Fruit fly (Drosophila melanogaster) whole organism, embryonic: ENCODE measurements around the gene CG10638.

Source experiments
- Atf6 ChIP-seq: fragments of 200-800 bp; sonication (Bioruptor generic); IDR thresholded peaks from 2 replicates; pipeline ENCODE4 v1.3.6; 2022; ENCODE audit warnings: missing biosample characterization, missing genetic modification characterization
- Awh ChIP-seq: fragments of 200-800 bp; sonication (Bioruptor generic); IDR thresholded peaks from 2 replicates; pipeline ENCODE4, ENCODE4 v1.3.6; 2022; ENCODE audit warnings: missing biosample characterization, missing genetic modification characterization
- CG10959 ChIP-seq: fragments of 200-800 bp; sonication (Bioruptor generic); IDR thresholded peaks from 2 replicates; pipeline ENCODE4 v1.3.6; 2022; ENCODE audit warnings: missing biosample characterization, missing genetic modification characterization
- CG11696 ChIP-seq: fragments of 200-800 bp; sonication (Bioruptor generic); IDR thresholded peaks from 2 replicates; pipeline ENCODE4 v1.3.6; 2022; ENCODE audit warnings: missing biosample characterization, missing genetic modification characterization
- CG12299 ChIP-seq: fragments of 200-800 bp; sonication (Bioruptor generic); optimal IDR thresholded peaks from 2 replicates; lab custom pipeline; 2018; ENCODE audit warnings: missing biosample characterization, mild to moderate bottlenecking, missing genetic modification characterization
- CG13894 ChIP-seq: fragments of 200-800 bp; sonication (Bioruptor generic); optimal IDR thresholded peaks from 3 replicates; lab custom pipeline; 2018; ENCODE audit warnings: missing biosample characterization, mild to moderate bottlenecking, missing genetic modification characterization, moderate library complexity
- CG14441 ChIP-seq: fragments of 200-800 bp; sonication (Bioruptor generic); IDR thresholded peaks from 2 replicates; pipeline ENCODE4 v1.3.6; 2022; ENCODE audit warnings: missing biosample characterization, missing genetic modification characterization
- CG1832 ChIP-seq: fragments of 200-800 bp; sonication (Bioruptor generic); optimal IDR thresholded peaks from 2 replicates; lab custom pipeline; 2017; ENCODE audit warnings: missing biosample characterization, mild to moderate bottlenecking, missing genetic modification characterization, inconsistent platforms
- CG18476 ChIP-seq: fragments of 200-800 bp; sonication (Bioruptor generic); optimal IDR thresholded peaks from 2 replicates; lab custom pipeline; 2016; ENCODE audit warnings: missing biosample characterization, mild to moderate bottlenecking, missing genetic modification characterization
- CG2120 ChIP-seq: fragments of 200-800 bp; sonication (Bioruptor generic); optimal IDR thresholded peaks from 3 replicates; lab custom pipeline; 2016; ENCODE audit warnings: missing biosample characterization, missing genetic modification characterization
- CG2199 ChIP-seq: fragments of 200-800 bp; sonication (Bioruptor generic); IDR thresholded peaks from 3 replicates; pipeline ENCODE4 v1.3.6; 2022; ENCODE audit warnings: missing biosample characterization, missing genetic modification characterization
- CG30403 ChIP-seq: fragments of 200-800 bp; sonication (Bioruptor generic); optimal IDR thresholded peaks from 3 replicates; lab custom pipeline; 2016; ENCODE audit warnings: missing biosample characterization, missing genetic modification characterization
- CG32767 ChIP-seq: fragments of 200-800 bp; sonication (Bioruptor generic); IDR thresholded peaks from 2 replicates; pipeline ENCODE4 v1.3.6; 2022; ENCODE audit warnings: missing biosample characterization, missing genetic modification characterization
- CG33557 ChIP-seq: fragments of 200-800 bp; sonication (Bioruptor generic); optimal IDR thresholded peaks from 2 replicates; lab custom pipeline; 2019; ENCODE audit warnings: missing biosample characterization, mild to moderate bottlenecking, missing genetic modification characterization, moderate library complexity
- CG4282 ChIP-seq: fragments of 200-800 bp; sonication (Bioruptor generic); optimal IDR thresholded peaks from 2 replicates; lab custom pipeline; 2016; ENCODE audit warnings: missing biosample characterization, missing genetic modification characterization
- CG6272 ChIP-seq: fragments of 200-800 bp; sonication (Bioruptor generic); IDR thresholded peaks from 2 replicates; pipeline ENCODE4 v1.3.6; 2022; ENCODE audit warnings: missing biosample characterization, missing genetic modification characterization
- CG6765 ChIP-seq: fragments of 200-800 bp; sonication (Bioruptor generic); optimal IDR thresholded peaks from 3 replicates; lab custom pipeline; 2017; ENCODE audit warnings: missing biosample characterization, mild to moderate bottlenecking, missing genetic modification characterization
- CG7357 ChIP-seq: fragments of 200-800 bp; sonication (Bioruptor generic); IDR thresholded peaks from 3 replicates; pipeline ENCODE4 v1.3.6; 2022; ENCODE audit warnings: missing biosample characterization, missing genetic modification characterization
- CG7786 ChIP-seq: fragments of 200-800 bp; sonication (Bioruptor generic); optimal IDR thresholded peaks from 2 replicates; lab custom pipeline; 2016; ENCODE audit warnings: missing biosample characterization, missing genetic modification characterization
- CG8089 ChIP-seq: fragments of 200-800 bp; sonication (Bioruptor generic); optimal IDR thresholded peaks from 3 replicates; lab custom pipeline; 2016; ENCODE audit warnings: missing biosample characterization, missing genetic modification characterization
- CG9609 ChIP-seq: fragments of 200-800 bp; sonication (Bioruptor generic); optimal IDR thresholded peaks from 3 replicates; lab custom pipeline; 2016; ENCODE audit warnings: missing biosample characterization, missing genetic modification characterization
- CTCF ChIP-seq: fragments of 200-800 bp; sonication (Bioruptor generic); optimal IDR thresholded peaks from 2 replicates; lab custom pipeline; 2017; ENCODE audit warnings: missing biosample characterization, mild to moderate bottlenecking, missing genetic modification characterization, moderate library complexity
- CkIIα-i1 ChIP-seq: fragments of 200-800 bp; sonication (Bioruptor generic); IDR thresholded peaks from 2 replicates; pipeline ENCODE4 v1.3.6; 2022; ENCODE audit warnings: missing biosample characterization, missing genetic modification characterization
- Dip2 ChIP-seq: fragments of 200-800 bp; sonication (Bioruptor generic); IDR thresholded peaks from 2 replicates; pipeline ENCODE4 v1.3.6; 2022; ENCODE audit warnings: missing biosample characterization, missing genetic modification characterization
- Dip3 ChIP-seq: fragments of 200-800 bp; sonication (Bioruptor generic); optimal IDR thresholded peaks from 3 replicates; lab custom pipeline; 2016; ENCODE audit warnings: missing biosample characterization, missing genetic modification characterization
- E2f2 ChIP-seq: fragments of 200-800 bp; sonication (Bioruptor generic); IDR thresholded peaks from 2 replicates; pipeline ENCODE4 v1.3.6; 2022; ENCODE audit warnings: missing biosample characterization, missing genetic modification characterization
- Fer1 ChIP-seq: fragments of 200-800 bp; sonication (Bioruptor generic); optimal IDR thresholded peaks from 2 replicates; lab custom pipeline; 2017; ENCODE audit warnings: missing biosample characterization, mild to moderate bottlenecking, missing genetic modification characterization
- Mad ChIP-seq: fragments of 200-800 bp; sonication (Bioruptor generic); optimal IDR thresholded peaks from 2 replicates; lab custom pipeline; 2016; ENCODE audit warnings: missing biosample characterization, missing genetic modification characterization
- NfI ChIP-seq: fragments of 200-800 bp; sonication (Bioruptor generic); optimal IDR thresholded peaks from 3 replicates; lab custom pipeline; 2018; ENCODE audit warnings: missing biosample characterization, mild to moderate bottlenecking, missing genetic modification characterization, moderate library complexity
- Oaz ChIP-seq: fragments of 200-800 bp; sonication (Bioruptor generic); IDR thresholded peaks from 2 replicates; pipeline ENCODE4 v1.3.6; 2022; ENCODE audit warnings: missing biosample characterization, missing genetic modification characterization
- Sin3A ChIP-seq: fragments of >200 bp; optimal IDR thresholded peaks from 2 replicates; lab custom pipeline; 2018
- Sry-β ChIP-seq: fragments of 200-800 bp; sonication (Bioruptor generic); optimal IDR thresholded peaks from 2 replicates; lab custom pipeline; 2018; ENCODE audit warnings: missing biosample characterization, mild to moderate bottlenecking, missing genetic modification characterization, moderate library complexity
- ato ChIP-seq: fragments of 200-800 bp; sonication (Bioruptor generic); IDR thresholded peaks from 2 replicates; pipeline ENCODE4 v1.3.6; 2022; ENCODE audit warnings: missing biosample characterization, missing genetic modification characterization; ENCODE audit not compliant: partially characterized antibody
- chif ChIP-seq, 2 experiments: fragments of 200-800 bp; sonication (Bioruptor generic); optimal IDR thresholded peaks; 3 replicates each; lab custom pipeline; 2016; ENCODE audit warnings: missing biosample characterization in 2 of 2, missing genetic modification characterization in 2 of 2
- cwo ChIP-seq: fragments of 200-800 bp; sonication (Bioruptor generic); optimal IDR thresholded peaks from 3 replicates; lab custom pipeline; 2017; ENCODE audit warnings: missing biosample characterization, missing genetic modification characterization, mild to moderate bottlenecking, moderate library complexity, missing genetic modification reagents
- eve ChIP-seq, 2 experiments: fragments of >200 bp; optimal IDR thresholded peaks; 2 replicates each; lab custom pipeline; 2017; ENCODE audit warnings: missing biosample characterization in 2 of 2, missing genetic modification characterization in 2 of 2
- eyg ChIP-seq: fragments of 200-800 bp; sonication (Bioruptor generic); optimal IDR thresholded peaks from 3 replicates; lab custom pipeline; 2016; ENCODE audit warnings: missing biosample characterization, missing genetic modification characterization
- fd3F ChIP-seq: fragments of 200-800 bp; sonication (Bioruptor generic); optimal IDR thresholded peaks from 2 replicates; lab custom pipeline; 2018; ENCODE audit warnings: missing biosample characterization, mild to moderate bottlenecking, missing genetic modification characterization, moderate library complexity
- fd64A ChIP-seq: fragments of 200-800 bp; sonication (Bioruptor generic); optimal IDR thresholded peaks from 3 replicates; lab custom pipeline; 2018; ENCODE audit warnings: missing biosample characterization, mild to moderate bottlenecking, missing genetic modification characterization
- fu2 ChIP-seq: fragments of 200-800 bp; sonication (Bioruptor generic); optimal IDR thresholded peaks from 2 replicates; lab custom pipeline; 2016; ENCODE audit warnings: missing biosample characterization, missing genetic modification characterization
- grau ChIP-seq: fragments of 200-800 bp; optimal IDR thresholded peaks from 3 replicates; lab custom pipeline; 2019; ENCODE audit warnings: missing biosample characterization, mild to moderate bottlenecking, missing genetic modification characterization, moderate library complexity
- grn ChIP-seq: fragments of 200-800 bp; sonication (Bioruptor generic); optimal IDR thresholded peaks from 3 replicates; lab custom pipeline; 2017; ENCODE audit warnings: missing biosample characterization, missing genetic modification characterization
- ham ChIP-seq: fragments of 200-800 bp; sonication (Bioruptor generic); IDR thresholded peaks from 2 replicates; pipeline ENCODE4 v1.3.6; 2022; ENCODE audit warnings: missing biosample characterization, missing genetic modification characterization
- hbn ChIP-seq: fragments of 200-800 bp; sonication (Bioruptor generic); IDR thresholded peaks from 2 replicates; pipeline ENCODE4 v1.3.6; 2022; ENCODE audit warnings: missing biosample characterization, missing genetic modification characterization; ENCODE audit not compliant: partially characterized antibody
- kah ChIP-seq: fragments of 200-800 bp; sonication (Bioruptor generic); optimal IDR thresholded peaks from 2 replicates; lab custom pipeline; 2018; ENCODE audit warnings: missing biosample characterization, mild to moderate bottlenecking, missing genetic modification characterization
- onecut ChIP-seq: fragments of 200-800 bp; sonication (Bioruptor generic); IDR thresholded peaks from 2 replicates; pipeline ENCODE4 v1.3.6; 2022; ENCODE audit warnings: missing biosample characterization, missing genetic modification characterization
- otp ChIP-seq: fragments of 200-800 bp; sonication (Bioruptor generic); IDR thresholded peaks from 3 replicates; pipeline ENCODE4, ENCODE4 v1.3.6; 2022; ENCODE audit warnings: missing biosample characterization, missing genetic modification characterization
- pros ChIP-seq: fragments of 200-800 bp; sonication (Bioruptor generic); optimal IDR thresholded peaks from 3 replicates; lab custom pipeline; 2019; ENCODE audit warnings: missing biosample characterization, mild to moderate bottlenecking, missing genetic modification characterization, moderate library complexity
- slp2 ChIP-seq: fragments of 200-800 bp; sonication (Bioruptor generic); optimal IDR thresholded peaks from 2 replicates; lab custom pipeline; 2016; ENCODE audit warnings: missing biosample characterization, missing genetic modification characterization
- tll ChIP-seq, 2 experiments: fragments of 200-800 bp in 1 of 2; fragments of >200 bp in 1 of 2; sonication (Bioruptor generic) in 1 of 2; optimal IDR thresholded peaks; 2 replicates each; lab custom pipeline; 2017 to 2019; ENCODE audit warnings: missing biosample characterization in 2 of 2, missing genetic modification characterization in 2 of 2, mild to moderate bottlenecking in 1 of 2, moderate library complexity in 1 of 2
- vfl ChIP-seq: fragments of 200-800 bp; sonication (Bioruptor generic); optimal IDR thresholded peaks from 2 replicates; lab custom pipeline; 2016; ENCODE audit warnings: missing biosample characterization, missing genetic modification characterization
- vvl ChIP-seq: fragments of 200-800 bp; sonication (Bioruptor generic); IDR thresholded peaks from 2 replicates; pipeline ENCODE4 v1.3.6; 2022; ENCODE audit warnings: missing biosample characterization, missing genetic modification characterization

CG10638 gene

DNA sequence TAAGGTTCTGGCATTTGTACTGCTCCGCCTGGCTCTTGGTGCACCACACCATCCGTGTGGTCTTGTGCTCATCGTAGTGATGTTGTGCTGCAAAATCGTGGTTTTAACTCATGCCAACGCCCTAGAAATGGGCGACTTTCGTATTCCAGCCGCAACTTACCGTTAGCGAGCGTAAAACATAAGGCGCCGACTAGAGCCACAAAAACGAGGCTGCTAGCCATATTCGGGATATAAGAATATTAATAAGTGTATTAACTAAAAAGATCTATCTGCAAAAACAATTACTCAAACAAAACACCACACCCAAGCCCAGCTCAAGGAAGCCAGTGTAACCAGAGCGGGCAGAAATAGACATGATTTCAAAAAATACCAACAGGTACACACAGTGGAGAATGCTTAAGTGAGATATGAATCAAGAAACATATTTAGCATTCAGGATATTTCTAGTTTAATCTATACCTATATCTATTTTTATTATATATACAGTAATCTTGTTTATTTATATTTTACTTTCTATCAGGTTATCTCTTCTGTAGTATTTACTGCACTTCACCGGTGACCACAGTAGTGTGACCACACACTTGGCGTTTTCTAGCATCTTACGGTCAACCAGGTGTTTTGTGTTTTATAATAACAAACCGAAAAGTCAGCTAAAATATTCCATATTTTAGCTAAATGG lies 32.4 kb upstream of the CG10638 start, which contains the start of the genes Tsf2 and CG34242 (continued):
- peak; percentile 53 for TF ChIP-seq CG30403 (GFP tag; lab: Kevin White, UChicago)
- TF ChIP-seq CG11696 = peak; percentile 85
- no peak for TF ChIP-seq CG33557 (GFP tag; lab: Kevin White, UChicago)
- TF ChIP-seq kah = peak; percentile 47
- no peak for TF ChIP-seq slp2
- no peak for TF ChIP-seq CG4282 (GFP tag; lab: Kevin White, UChicago)
- peak; percentile 10 for TF ChIP-seq CTCF (GFP tag; lab: Kevin White, UChicago)
- TF ChIP-seq Mad = no peak
- no peak for TF ChIP-seq CkIIα-i1
- no peak for TF ChIP-seq CG6765 (GFP tag; lab: Kevin White, UChicago)
- TF ChIP-seq CG13894 = no peak
- TF ChIP-seq Dip2 = no peak
- TF ChIP-seq fd64A (GFP tag; lab: Kevin White, UChicago) = no peak
- TF ChIP-seq CG2120 = peak; percentile 0
- peak; percentile 68 for TF ChIP-seq CG10959 (GFP tag; lab: Robert Waterston, UW)
- TF ChIP-seq pros (GFP tag; lab: Kevin White, UChicago) = no peak
- peak; percentile 88 for TF ChIP-seq Oaz (GFP tag; lab: Robert Waterston, UW)
- TF ChIP-seq Awh (GFP tag; lab: Robert Waterston, UW) = peak; percentile 96
- no peak for TF ChIP-seq CG7786 (GFP tag; lab: Kevin White, UChicago)
- peak; percentile 16 for TF ChIP-seq CG12299 (tag; lab: Kevin White, UChicago)
- no peak for TF ChIP-seq CG32767 (GFP tag; lab: Robert Waterston, UW)
- TF ChIP-seq eyg (GFP tag; lab: Kevin White, UChicago) = no peak
- TF ChIP-seq CG7357 (GFP tag; lab: Robert Waterston, UW) = peak; percentile 91
- TF ChIP-seq Sin3A (lab: Kevin White, UChicago) = peak; percentile 1
- no peak for TF ChIP-seq eve (GFP tag; optimal IDR thresholded peaks at IDR 0.05; lab: Kevin White, UChicago)
- no peak for TF ChIP-seq hbn (GFP tag; lab: Robert Waterston, UW)
- peak; percentile 94 for TF ChIP-seq grau (tag; lab: Kevin White, UChicago)
- no peak for TF ChIP-seq tll (GFP tag; optimal IDR thresholded peaks at IDR 0.05; lab: Kevin White, UChicago)
- no peak for TF ChIP-seq vfl (GFP tag; lab: Kevin White, UChicago)
- TF ChIP-seq ham (GFP tag; lab: Robert Waterston, UW) = no peak
- no peak for TF ChIP-seq grn (GFP tag; lab: Kevin White, UChicago)
- TF ChIP-seq E2f2 (GFP tag; lab: Robert Waterston, UW) = peak; percentile 24; the same call in 1 of the 2 replicates
- TF ChIP-seq ato = no peak
- peak; percentile 92 for TF ChIP-seq Atf6 (GFP tag; lab: Robert Waterston, UW)
- TF ChIP-seq NfI = no peak
- TF ChIP-seq CG8089 (GFP tag; lab: Kevin White, UChicago) = no peak
- TF ChIP-seq Fer1 = peak; percentile 72
- TF ChIP-seq CG1832 (GFP tag; lab: Kevin White, UChicago) = no peak
- TF ChIP-seq CG14441 = peak; percentile 92
- TF ChIP-seq fd3F = peak; percentile 6
- TF ChIP-seq CG18476 (GFP tag; lab: Kevin White, UChicago) = no peak
- TF ChIP-seq Dip3 = peak; percentile 34
- TF ChIP-seq CG9609 (GFP tag; lab: Kevin White, UChicago) = no peak
- no peak for TF ChIP-seq fu2 (GFP tag; lab: Kevin White, UChicago)
- TF ChIP-seq cwo (GFP tag; lab: Kevin White, UChicago) = peak; percentile 64
- TF ChIP-seq otp (GFP tag; lab: Robert Waterston, UW) = peak; percentile 72; the same call in 1 of the 3 replicates
- no peak for TF ChIP-seq CG2199 (GFP tag; lab: Robert Waterston, UW)
- TF ChIP-seq onecut (GFP tag; lab: Robert Waterston, UW) = peak; percentile 50; the same call in 1 of the 2 replicates
- peak; percentile 91 for TF ChIP-seq CG6272 (GFP tag; lab: Robert Waterston, UW)
- TF ChIP-seq vvl (GFP tag; lab: Robert Waterston, UW) = peak; percentile 96
- TF ChIP-seq Sry-β (GFP tag; lab: Kevin White, UChicago) = no peak
- TF ChIP-seq chif (GFP tag; optimal IDR thresholded peaks at IDR 0.05; lab: Kevin White, UChicago) = no peak
